Worm (Caenorhabditis elegans) whole organism, young adult: ENCODE results near the gene pgm-2.

Experiments
- B0035.1 ChIP-seq: sonication (generic microtip); optimal IDR thresholded peaks from 2 replicates; lab custom pipeline; 2016; ENCODE audit warnings: missing genetic modification characterization, mild to moderate bottlenecking, missing compliant biosample characterization, missing genotype, missing genetic modification reagents
- D2030.7 ChIP-seq: fragments of 200-800 bp; sonication (Bioruptor generic); IDR thresholded peaks from 2 replicates; pipeline ENCODE4 v1.3.6; 2022; ENCODE audit warnings: missing genetic modification reagents, missing genetic modification characterization, missing compliant biosample characterization
- F10E7.11 ChIP-seq: sonication (generic microtip); optimal IDR thresholded peaks from 2 replicates; lab custom pipeline; 2017; ENCODE audit warnings: mild to moderate bottlenecking, missing genetic modification characterization, moderate library complexity, missing compliant biosample characterization
- F23B12.7 ChIP-seq: sonication (generic microtip); optimal IDR thresholded peaks from 2 replicates; lab custom pipeline; 2017; ENCODE audit warnings: missing genetic modification characterization, mild to moderate bottlenecking, missing compliant biosample characterization, antibody characterized with exemption, moderate library complexity; ENCODE audit not compliant: insufficient read depth
- F33H1.4 ChIP-seq: fragments of 200-800 bp; sonication (Bioruptor generic); IDR thresholded peaks from 2 replicates; pipeline ENCODE4 v1.3.6; 2022; ENCODE audit warnings: missing genetic modification reagents, missing genetic modification characterization, missing compliant biosample characterization
- F39B2.1 ChIP-seq: fragments of 200-800 bp; sonication (Bioruptor generic); IDR thresholded peaks from 2 replicates; pipeline ENCODE4 v1.3.6; 2022; ENCODE audit warnings: missing genetic modification reagents, missing genetic modification characterization, missing compliant biosample characterization
- Y53G8AR.9 ChIP-seq: fragments of 200-800 bp; sonication (Bioruptor generic); conservative IDR thresholded peaks from 2 replicates; pipeline ENCODE4 v1.3.6; 2022; ENCODE audit warnings: missing genetic modification reagents, missing genetic modification characterization, missing compliant biosample characterization
- aptf-2 ChIP-seq: fragments of 200-800 bp; sonication (Bioruptor generic); conservative IDR thresholded peaks from 2 replicates; pipeline ENCODE4 v1.3.6; 2022; ENCODE audit warnings: missing genetic modification reagents, missing genetic modification characterization, missing compliant biosample characterization
- attf-6 ChIP-seq: fragments of 200-800 bp; sonication (Bioruptor generic); IDR thresholded peaks from 2 replicates; pipeline ENCODE4 v1.3.6; 2022; ENCODE audit warnings: missing genetic modification reagents, missing genetic modification characterization, missing compliant biosample characterization
- cebp-1 ChIP-seq, 2 experiments: fragments of 200-800 bp in 1 of 2; sonication (Bioruptor generic) in 1 of 2; sonication (generic microtip) in 1 of 2; IDR thresholded peaks in 1 of 2; optimal IDR thresholded peaks in 1 of 2; 2 replicates each; pipeline versions ENCODE4 v1.3.6 to Lab custom; 2017 to 2022; ENCODE audit warnings: missing compliant biosample characterization in 2 of 2, missing genetic modification characterization in 2 of 2, mild to moderate bottlenecking in 1 of 2, missing genetic modification reagents in 1 of 2, moderate library complexity in 1 of 2
- cebp-2 ChIP-seq: fragments of 200-800 bp; sonication (Bioruptor generic); IDR thresholded peaks from 2 replicates; pipeline ENCODE4 v1.3.6; 2022; ENCODE audit warnings: missing genetic modification characterization, missing compliant biosample characterization
- ceh-91 ChIP-seq: fragments of 200-800 bp; sonication (Bioruptor generic); IDR thresholded peaks from 2 replicates; pipeline ENCODE4 v1.3.6; 2022; ENCODE audit warnings: missing genetic modification reagents, missing genetic modification characterization, missing compliant biosample characterization
- dpl-1 ChIP-seq: fragments of 150-350 bp; optimal IDR thresholded peaks from 2 replicates; lab custom pipeline; 2014; ENCODE audit warnings: missing biosample characterization, missing genetic modification reagents, missing genetic modification characterization
- egl-18 ChIP-seq: fragments of 200-800 bp; sonication (Bioruptor generic); IDR thresholded peaks from 2 replicates; pipeline ENCODE4 v1.3.6; 2022; ENCODE audit warnings: missing genetic modification reagents, missing genetic modification characterization, missing compliant biosample characterization
- egrh-3 ChIP-seq: fragments of 200-800 bp; sonication (Bioruptor generic); IDR thresholded peaks from 2 replicates; pipeline ENCODE4 v1.3.6; 2022; ENCODE audit warnings: missing genetic modification reagents, missing genetic modification characterization, missing compliant biosample characterization
- ekl-4 ChIP-seq: fragments of 200-800 bp; sonication (Bioruptor generic); IDR thresholded peaks from 2 replicates; pipeline ENCODE4 v1.3.6; 2022; ENCODE audit warnings: missing genetic modification reagents, missing genetic modification characterization, missing compliant biosample characterization
- ets-4 ChIP-seq: fragments of 200-800 bp; sonication (Bioruptor generic); optimal IDR thresholded peaks from 2 replicates; lab custom pipeline; 2018; ENCODE audit warnings: mild to moderate bottlenecking, missing genetic modification characterization, missing compliant biosample characterization
- him-1 ChIP-seq: sonication (generic microtip); optimal IDR thresholded peaks from 2 replicates; lab custom pipeline; 2016; ENCODE audit warnings: missing genotype, missing genetic modification reagents, missing genetic modification characterization, missing compliant biosample characterization
- hlh-12 ChIP-seq: sonication (generic microtip); optimal IDR thresholded peaks from 2 replicates; lab custom pipeline; 2016; ENCODE audit warnings: missing genetic modification characterization, missing compliant biosample characterization
- hmg-1.2 ChIP-seq: fragments of 200-800 bp; sonication (Bioruptor generic); IDR thresholded peaks from 2 replicates; pipeline ENCODE4 v1.3.6; 2022; ENCODE audit warnings: missing genetic modification reagents, missing genetic modification characterization, missing compliant biosample characterization
- hmg-20 ChIP-seq: fragments of 200-800 bp; sonication (Bioruptor generic); IDR thresholded peaks from 2 replicates; pipeline ENCODE4 v1.3.6; 2022; ENCODE audit warnings: missing genetic modification reagents, missing genetic modification characterization, missing compliant biosample characterization
- lin-26 ChIP-seq: fragments of 200-800 bp; sonication (Bioruptor generic); IDR thresholded peaks from 2 replicates; pipeline ENCODE4 v1.3.6; 2022; ENCODE audit warnings: missing genetic modification reagents, missing genetic modification characterization, missing compliant biosample characterization
- lir-1 ChIP-seq: fragments of 200-800 bp; sonication (Bioruptor generic); conservative IDR thresholded peaks from 2 replicates; pipeline ENCODE4 v1.3.6; 2022; ENCODE audit warnings: missing genetic modification reagents, missing genetic modification characterization, missing compliant biosample characterization
- lsl-1 ChIP-seq: fragments of 200-800 bp; sonication (Bioruptor generic); optimal IDR thresholded peaks from 2 replicates; lab custom pipeline; 2018; ENCODE audit warnings: mild to moderate bottlenecking, missing genetic modification characterization, moderate library complexity, missing compliant biosample characterization
- madf-10 ChIP-seq: sonication (generic microtip); optimal IDR thresholded peaks from 2 replicates; lab custom pipeline; 2016; ENCODE audit warnings: mild to moderate bottlenecking, missing genetic modification characterization, missing compliant biosample characterization
- madf-6 ChIP-seq: fragments of 200-800 bp; sonication (Bioruptor generic); IDR thresholded peaks from 2 replicates; pipeline ENCODE4 v1.3.6; 2022; ENCODE audit warnings: missing genetic modification reagents, missing genetic modification characterization, missing compliant biosample characterization
- madf-8 ChIP-seq: fragments of 200-800 bp; sonication (Bioruptor generic); conservative IDR thresholded peaks from 2 replicates; pipeline ENCODE4 v1.3.6; 2022; ENCODE audit warnings: missing genetic modification reagents, missing genetic modification characterization, missing compliant biosample characterization
- mcd-1 ChIP-seq: fragments of 200-800 bp; sonication (Bioruptor generic); IDR thresholded peaks from 2 replicates; pipeline ENCODE4 v1.3.6; 2022; ENCODE audit warnings: missing genetic modification reagents, missing genetic modification characterization, missing compliant biosample characterization
- nhr-90 ChIP-seq: sonication (generic microtip); optimal IDR thresholded peaks from 2 replicates; lab custom pipeline; 2016; ENCODE audit warnings: missing genotype, mild to moderate bottlenecking, missing genetic modification characterization, missing compliant biosample characterization
- pha-4 ChIP-seq: fragments of 150-350 bp; sonication (generic microtip); optimal IDR thresholded peaks from 2 replicates; lab custom pipeline; 2014; ENCODE audit warnings: missing biosample characterization, missing genetic modification reagents, missing genetic modification characterization
- rcor-1 ChIP-seq: fragments of 200-800 bp; sonication (Bioruptor generic); IDR thresholded peaks from 2 replicates; pipeline ENCODE4 v1.3.6; 2022; ENCODE audit warnings: missing genetic modification reagents, missing genetic modification characterization, missing compliant biosample characterization
- rec-8 ChIP-seq, 2 experiments: sonication (generic microtip); optimal IDR thresholded peaks; 2 replicates each; lab custom pipeline; 2016; ENCODE audit warnings: mild to moderate bottlenecking in 2 of 2, missing genetic modification characterization in 2 of 2, missing genetic modification reagents in 2 of 2, missing genotype in 2 of 2, missing biosample characterization in 1 of 2, missing compliant biosample characterization in 1 of 2, moderate library complexity in 1 of 2
- snpc-1.3 ChIP-seq: sonication (generic microtip); optimal IDR thresholded peaks from 2 replicates; lab custom pipeline; 2017; ENCODE audit warnings: missing genetic modification characterization, mild to moderate bottlenecking, missing compliant biosample characterization, antibody characterized with exemption, moderate library complexity, missing genotype, missing genetic modification reagents; ENCODE audit not compliant: insufficient read depth
- somi-1 ChIP-seq: fragments of 200-800 bp; sonication (Bioruptor generic); optimal IDR thresholded peaks from 2 replicates; lab custom pipeline; 2018; ENCODE audit warnings: mild to moderate bottlenecking, missing genetic modification characterization, missing compliant biosample characterization
- unc-130 ChIP-seq: sonication (generic microtip); optimal IDR thresholded peaks from 2 replicates; lab custom pipeline; 2016; ENCODE audit warnings: missing genetic modification reagents, missing genetic modification characterization, missing compliant biosample characterization
- xnd-1 ChIP-seq: sonication (generic microtip); optimal IDR thresholded peaks from 2 replicates; lab custom pipeline; 2016; ENCODE audit warnings: missing genotype, missing genetic modification reagents, missing genetic modification characterization, missing compliant biosample characterization
- zfh-2 ChIP-seq: fragments of 200-800 bp; sonication (Bioruptor generic); conservative IDR thresholded peaks from 2 replicates; pipeline ENCODE4 v1.3.6; 2022; ENCODE audit warnings: missing genetic modification reagents, missing genetic modification characterization, missing compliant biosample characterization
- ztf-22 ChIP-seq: fragments of 200-800 bp; sonication (Bioruptor generic); optimal IDR thresholded peaks from 2 replicates; lab custom pipeline; 2018; ENCODE audit warnings: mild to moderate bottlenecking, missing genetic modification characterization, moderate library complexity, missing compliant biosample characterization
- ztf-25 ChIP-seq: fragments of 200-800 bp; sonication (Bioruptor generic); IDR thresholded peaks from 2 replicates; pipeline ENCODE4 v1.3.6; 2022; ENCODE audit warnings: missing genetic modification reagents, missing genetic modification characterization, missing compliant biosample characterization
- ztf-28 ChIP-seq: fragments of 200-800 bp; sonication (Bioruptor generic); IDR thresholded peaks from 2 replicates; pipeline ENCODE4 v1.3.6; 2022; ENCODE audit warnings: missing genetic modification reagents, missing genetic modification characterization, missing compliant biosample characterization
- ztf-6 ChIP-seq: fragments of 200-800 bp; sonication (Bioruptor generic); IDR thresholded peaks from 2 replicates; pipeline ENCODE4 v1.3.6; 2022; ENCODE audit warnings: missing genetic modification reagents, missing genetic modification characterization, missing compliant biosample characterization

Gene pgm-2

ce11 chrIII:13262987-13263386 lies 36.2 kb upstream of the pgm-2 start, which contains the start of gene F56A8.4:
Gene F56A8.4 (plus strand): TSS chrIII:13263287.
- TF ChIP-seq lsl-1 (peak; percentile 33), ekl-4 (GFP tag; lab: Robert Waterston, UW) (no peak)

ce11 chrIII:13265566-13265965 lies 33.6 kb upstream of the pgm-2 start, which contains the start of gene F56A8.5:
Gene F56A8.5 (plus strand): TSS chrIII:13265866.
- TF ChIP-seq madf-6 (GFP tag; lab: Robert Waterston, UW) (no peak), B0035.1 (tag; lab: Kevin White, UChicago) (no peak), madf-10 (no peak), hmg-1.2 (no peak), F23B12.7 (tag; lab: Kevin White, UChicago) (no peak), ceh-91 (GFP tag; lab: Robert Waterston, UW) (no peak)

- TF ChIP-seq D2030.7: no peak
- TF ChIP-seq rec-8 (tag; optimal IDR thresholded peaks at IDR 0.05; lab: Kevin White, UChicago): no peak
- 0 out of 2 replicates have a peak, but pooled peaks have one; percentile 22 for TF ChIP-seq mcd-1 (GFP tag; lab: Robert Waterston, UW)
- TF ChIP-seq cebp-2 (GFP tag; lab: Robert Waterston, UW): 0 out of 2 replicates have a peak, but pooled peaks have one; percentile 9
- no peak for TF ChIP-seq somi-1 (GFP tag; lab: Kevin White, UChicago)
- no peak for TF ChIP-seq aptf-2 (GFP tag; lab: Robert Waterston, UW)
- no peak for TF ChIP-seq pha-4 (tag; lab: Kevin White, UChicago)
- TF ChIP-seq zfh-2 (GFP tag; lab: Robert Waterston, UW): peak; percentile 64
- 0 out of 2 replicates have a peak, but pooled peaks have one; percentile 24 for TF ChIP-seq egrh-3 (GFP tag; lab: Robert Waterston, UW)
These were observed 32.1 kb upstream of the pgm-2 start for ce11 chrIII:13267046-13267445.

- TF ChIP-seq him-1 (tag; lab: Kevin White, UChicago) (peak; percentile 84), lin-26 (GFP tag; lab: Robert Waterston, UW) (0 out of 2 replicates have a peak, but pooled peaks have one; percentile 26), egl-18 (GFP tag; lab: Robert Waterston, UW) (no peak), lir-1 (GFP tag; lab: Robert Waterston, UW) (no peak), dpl-1 (GFP tag; lab: Kevin White, UChicago) (no peak), attf-6 (GFP tag; lab: Robert Waterston, UW) (no peak), ztf-6 (GFP tag; lab: Robert Waterston, UW) (0 out of 2 replicates have a peak, but pooled peaks have one; percentile 15), F10E7.11 (tag; lab: Kevin White, UChicago) (no peak), ztf-25 (GFP tag; lab: Robert Waterston, UW) (no peak), xnd-1 (tag; lab: Kevin White, UChicago) (no peak), F23B12.7 (tag; lab: Kevin White, UChicago) (no peak), hlh-12 (tag; lab: Kevin White, UChicago) (no peak), hmg-20 (GFP tag; lab: Robert Waterston, UW) (no peak), ztf-28 (GFP tag; lab: Robert Waterston, UW) (no peak), nhr-90 (tag; lab: Kevin White, UChicago) (no peak), unc-130 (GFP tag; lab: Kevin White, UChicago) (peak; percentile 29), B0035.1 (tag; lab: Kevin White, UChicago) (no peak), rcor-1 (GFP tag; lab: Robert Waterston, UW) (peak; percentile 23; the same call in 1 of the 2 replicates), madf-8 (GFP tag; lab: Robert Waterston, UW) (peak; percentile 31; the same call in 1 of the 2 replicates), cebp-1 (GFP tag; IDR thresholded peaks at IDR 0.05; lab: Robert Waterston, UW) (no peak), cebp-1 (tag; optimal IDR thresholded peaks at IDR 0.05; lab: Kevin White, UChicago) (peak; percentile 69), F33H1.4 (GFP tag; lab: Robert Waterston, UW) (peak; percentile 37), madf-6 (GFP tag; lab: Robert Waterston, UW) (peak; percentile 53), Y53G8AR.9 (GFP tag; lab: Robert Waterston, UW) (0 out of 2 replicates have a peak, but pooled peaks have one; percentile 29), ztf-22 (GFP tag; lab: Kevin White, UChicago) (no peak), F39B2.1 (no peak), rec-8 (tag; optimal IDR thresholded peaks at IDR 0.05; lab: Kevin White, UChicago) (no peak), lsl-1 (peak; percentile 30), ets-4 (GFP tag; lab: Kevin White, UChicago) (no peak), madf-10 (peak; percentile 23), snpc-1.3 (tag; lab: Kevin White, UChicago) (peak; percentile 62)
These were observed 30.3 kb upstream of the pgm-2 start, which contains the start of gene cpf-2 for ce11 chrIII:13268856-13269255. Gene cpf-2 (minus strand): TSS chrIII:13268883.
